Fruit fly (Drosophila melanogaster): ENCODE measurements around the gene CG14154.
A peak's percentile ranks its signal among the peaks of the same experiment; 100 is the strongest.

DNA sequence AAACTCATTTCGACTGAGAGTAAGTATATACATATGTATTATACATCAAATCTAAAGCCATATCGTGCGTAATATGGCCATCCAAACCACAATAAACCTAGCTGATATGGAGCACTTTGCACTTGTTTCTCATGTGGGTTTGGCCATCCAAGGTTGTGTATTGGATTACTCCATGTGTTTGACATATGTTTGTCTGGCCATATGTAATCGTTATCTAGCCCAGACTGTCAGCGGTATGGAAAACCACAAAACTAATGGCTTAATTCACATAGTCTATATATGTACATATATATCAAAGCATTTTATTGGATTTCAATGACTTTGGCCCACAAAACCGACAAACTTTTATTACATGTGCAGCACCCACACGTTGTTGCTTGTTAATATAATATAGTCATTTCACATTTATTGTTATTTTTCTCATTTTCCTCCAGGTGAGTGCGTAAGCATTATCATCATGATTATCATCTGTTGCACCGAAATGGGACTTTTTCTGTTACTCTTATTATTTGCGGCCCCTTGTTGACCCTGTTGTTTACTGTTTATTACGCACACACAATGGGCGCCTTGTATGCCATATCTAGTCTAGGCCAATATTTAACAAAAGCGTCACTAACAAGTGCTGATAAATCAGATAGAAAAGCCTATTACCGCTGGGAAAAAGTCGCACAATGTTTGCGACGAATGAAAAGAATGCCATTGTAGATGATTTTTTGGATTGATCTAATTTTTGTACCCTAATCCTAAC is 14.9 kb downstream of the CG14154 start:
- TF ChIP-seq OdsH (GFP tag; optimal IDR thresholded peaks at IDR 0.05), result peak; percentile 46
- no peak for TF ChIP-seq psq (GFP tag; optimal IDR thresholded peaks at IDR 0.05)
- TF ChIP-seq usp (GFP tag; optimal IDR thresholded peaks at IDR 0.05), result no peak
- no peak for TF ChIP-seq CG9705 (GFP tag; optimal IDR thresholded peaks at IDR 0.05)
- TF ChIP-seq rgr (GFP tag; optimal IDR thresholded peaks at IDR 0.05), result peak; percentile 25
- TF ChIP-seq Abd-B (GFP tag; optimal IDR thresholded peaks at IDR 0.05), result no peak
- TF ChIP-seq pan (optimal IDR thresholded peaks at IDR 0.05), result no peak
- no peak for TF ChIP-seq Myc (optimal IDR thresholded peaks at IDR 0.05)
- TF ChIP-seq lola (GFP tag; optimal IDR thresholded peaks at IDR 0.05), result no peak
- TF ChIP-seq h (GFP tag; optimal IDR thresholded peaks at IDR 0.05), result peak; percentile 23
